Fruit fly (Drosophila melanogaster) whole organism, prepupa: ENCODE results near the gene Art8.

Experiments used
- Blimp-1 ChIP-seq: fragments of 200-800 bp; sonication (Bioruptor generic); optimal IDR thresholded peaks from 3 replicates; lab custom pipeline; 2017; ENCODE audit warnings: missing biosample characterization, missing genetic modification characterization, mild to moderate bottlenecking, moderate library complexity, missing genetic modification reagents
- CG10669 ChIP-seq: fragments of 200-800 bp; sonication (Bioruptor generic); optimal IDR thresholded peaks from 3 replicates; lab custom pipeline; 2018; ENCODE audit warnings: missing biosample characterization, mild to moderate bottlenecking, missing genetic modification characterization, moderate library complexity
- CG11294 ChIP-seq: fragments of 200-800 bp; sonication (Bioruptor generic); IDR thresholded peaks from 2 replicates; pipeline ENCODE4 v1.3.6; 2022; ENCODE audit warnings: missing biosample characterization, missing genetic modification characterization
- CG11762 ChIP-seq: fragments of 200-800 bp; sonication (Bioruptor generic); optimal IDR thresholded peaks from 3 replicates; lab custom pipeline; 2016; ENCODE audit warnings: missing biosample characterization, missing genetic modification characterization; ENCODE audit not compliant: insufficient read depth
- CG11902 ChIP-seq: fragments of 200-800 bp; sonication (Bioruptor generic); optimal IDR thresholded peaks from 3 replicates; lab custom pipeline; 2016; ENCODE audit warnings: missing biosample characterization, missing genetic modification characterization
- CG15336 ChIP-seq: fragments of 200-800 bp; sonication (Bioruptor generic); IDR thresholded peaks from 2 replicates; pipeline ENCODE4 v1.3.6; 2022; ENCODE audit warnings: missing biosample characterization, missing genetic modification characterization
- CG1621 ChIP-seq: fragments of 200-800 bp; sonication (Bioruptor generic); optimal IDR thresholded peaks from 3 replicates; lab custom pipeline; 2018; ENCODE audit warnings: missing biosample characterization, mild to moderate bottlenecking, missing genetic modification characterization
- CG3032 ChIP-seq: fragments of 200-800 bp; optimal IDR thresholded peaks from 2 replicates; lab custom pipeline; 2019; ENCODE audit warnings: missing biosample characterization, mild to moderate bottlenecking, missing genetic modification characterization, moderate library complexity
- CG32006 ChIP-seq: fragments of 200-800 bp; sonication (Bioruptor generic); optimal IDR thresholded peaks from 3 replicates; lab custom pipeline; 2017; ENCODE audit warnings: missing biosample characterization, mild to moderate bottlenecking, missing genetic modification characterization
- CG34406 ChIP-seq: fragments of 200-800 bp; sonication (Bioruptor generic); optimal IDR thresholded peaks from 3 replicates; lab custom pipeline; 2016; ENCODE audit warnings: missing biosample characterization, missing genetic modification characterization
- CG6163 ChIP-seq: fragments of 200-800 bp; sonication (Bioruptor generic); IDR thresholded peaks from 3 replicates; pipeline ENCODE4 v1.3.6; 2022; ENCODE audit warnings: missing biosample characterization, missing genetic modification characterization
- CG6276 ChIP-seq: fragments of 200-800 bp; sonication (Bioruptor generic); optimal IDR thresholded peaks from 2 replicates; lab custom pipeline; 2017; ENCODE audit warnings: missing biosample characterization, mild to moderate bottlenecking, missing genetic modification characterization
- CG6808 ChIP-seq: fragments of 200-800 bp; sonication (Bioruptor generic); optimal IDR thresholded peaks from 3 replicates; lab custom pipeline; 2017; ENCODE audit warnings: missing biosample characterization, missing genetic modification characterization, mild to moderate bottlenecking, moderate library complexity, missing genetic modification reagents
- CG6854 ChIP-seq: fragments of 200-800 bp; sonication (Bioruptor generic); optimal IDR thresholded peaks from 2 replicates; lab custom pipeline; 2017; ENCODE audit warnings: missing biosample characterization, mild to moderate bottlenecking, missing genetic modification characterization
- CG8119 ChIP-seq: fragments of 200-800 bp; sonication (Bioruptor generic); IDR thresholded peaks from 3 replicates; pipeline ENCODE4 v1.3.6; 2022; ENCODE audit warnings: missing biosample characterization, missing genetic modification characterization
- CG8319 ChIP-seq: fragments of 200-800 bp; sonication (Bioruptor generic); optimal IDR thresholded peaks from 3 replicates; lab custom pipeline; 2016; ENCODE audit warnings: missing biosample characterization, missing genetic modification characterization
- CG8632 ChIP-seq: fragments of 200-800 bp; sonication (Bioruptor generic); optimal IDR thresholded peaks from 3 replicates; lab custom pipeline; 2016; ENCODE audit warnings: missing biosample characterization, missing genetic modification characterization
- CG9139 ChIP-seq: fragments of 200-800 bp; sonication (Bioruptor generic); optimal IDR thresholded peaks from 3 replicates; lab custom pipeline; 2017; ENCODE audit warnings: missing biosample characterization, mild to moderate bottlenecking, missing genetic modification characterization
- Eip75B ChIP-seq: fragments of 200-800 bp; sonication (Bioruptor generic); optimal IDR thresholded peaks from 3 replicates; lab custom pipeline; 2016; ENCODE audit warnings: missing biosample characterization, missing genetic modification characterization
- Eip78C ChIP-seq: fragments of 200-800 bp; sonication (Bioruptor generic); peaks from one replicate; lab custom pipeline; 2016; ENCODE audit warnings: missing biosample characterization, missing genetic modification characterization
- Ets21C ChIP-seq: fragments of 200-800 bp; sonication (Bioruptor generic); optimal IDR thresholded peaks from 3 replicates; lab custom pipeline; 2016; ENCODE audit warnings: missing biosample characterization, missing genetic modification characterization
- Ets96B ChIP-seq: fragments of 200-800 bp; optimal IDR thresholded peaks from 2 replicates; lab custom pipeline; 2019; ENCODE audit warnings: missing biosample characterization, mild to moderate bottlenecking, missing genetic modification characterization, moderate library complexity
- Gug ChIP-seq: fragments of 200-800 bp; sonication (Bioruptor generic); IDR thresholded peaks from 2 replicates; pipeline ENCODE4 v1.3.6; 2022; ENCODE audit warnings: missing biosample characterization, missing genetic modification characterization
- Hr38 ChIP-seq: sonication (Bioruptor generic); optimal IDR thresholded peaks from 2 replicates; lab custom pipeline; 2016; ENCODE audit warnings: missing biosample characterization, missing genetic modification characterization
- Hr39 ChIP-seq: fragments of 200-800 bp; sonication (Bioruptor generic); optimal IDR thresholded peaks from 2 replicates; lab custom pipeline; 2016; ENCODE audit warnings: missing biosample characterization, missing genetic modification characterization
- Hr4 ChIP-seq: fragments of 200-800 bp; sonication (Bioruptor generic); optimal IDR thresholded peaks from 3 replicates; lab custom pipeline; 2016; ENCODE audit warnings: missing biosample characterization, missing genetic modification characterization
- Lpt ChIP-seq: fragments of 200-800 bp; sonication (Bioruptor generic); optimal IDR thresholded peaks from 3 replicates; lab custom pipeline; 2016; ENCODE audit warnings: missing biosample characterization, missing genetic modification characterization
- Smox ChIP-seq: fragments of 200-800 bp; sonication (Bioruptor generic); optimal IDR thresholded peaks from 3 replicates; lab custom pipeline; 2016; ENCODE audit warnings: missing biosample characterization, missing genetic modification characterization
- Sox102F ChIP-seq: fragments of 200-800 bp; sonication (Bioruptor generic); optimal IDR thresholded peaks from 2 replicates; lab custom pipeline; 2016; ENCODE audit warnings: missing biosample characterization, mild to moderate bottlenecking, missing genetic modification characterization
- acj6 ChIP-seq: fragments of 200-800 bp; sonication (Bioruptor generic); optimal IDR thresholded peaks from 3 replicates; lab custom pipeline; 2016; ENCODE audit warnings: missing biosample characterization, missing genetic modification characterization
- cyc ChIP-seq: fragments of 200-800 bp; sonication (Bioruptor generic); optimal IDR thresholded peaks from 3 replicates; lab custom pipeline; 2016; ENCODE audit warnings: missing biosample characterization, missing genetic modification characterization
- dac ChIP-seq: fragments of 200-800 bp; sonication (Bioruptor generic); optimal IDR thresholded peaks from 2 replicates; lab custom pipeline; 2017; ENCODE audit warnings: missing biosample characterization, mild to moderate bottlenecking, missing genetic modification characterization
- dsx ChIP-seq: fragments of 200-800 bp; optimal IDR thresholded peaks from 3 replicates; lab custom pipeline; 2019; ENCODE audit warnings: missing biosample characterization, mild to moderate bottlenecking, missing genetic modification characterization, moderate library complexity; ENCODE audit not compliant: poor library complexity, severe bottlenecking
- eg ChIP-seq: fragments of 200-800 bp; sonication (Bioruptor generic); IDR thresholded peaks from 3 replicates; pipeline ENCODE4 v1.3.6; 2022; ENCODE audit warnings: missing biosample characterization, missing genetic modification characterization
- fd59A ChIP-seq: fragments of 200-800 bp; sonication (Bioruptor generic); optimal IDR thresholded peaks from 2 replicates; lab custom pipeline; 2017; ENCODE audit warnings: missing biosample characterization, mild to moderate bottlenecking, missing genetic modification characterization, missing genetic modification reagents
- fkh ChIP-seq: fragments of 200-800 bp; sonication (Bioruptor generic); optimal IDR thresholded peaks from 3 replicates; lab custom pipeline; 2017; ENCODE audit warnings: missing biosample characterization, mild to moderate bottlenecking, missing genetic modification characterization, moderate library complexity
- lz ChIP-seq: fragments of 200-800 bp; sonication (Bioruptor generic); optimal IDR thresholded peaks from 3 replicates; lab custom pipeline; 2016; ENCODE audit warnings: missing biosample characterization, missing genetic modification characterization
- net ChIP-seq: fragments of 200-800 bp; sonication (Bioruptor generic); optimal IDR thresholded peaks from 3 replicates; lab custom pipeline; 2016; ENCODE audit warnings: missing biosample characterization, missing genetic modification characterization
- pdm3 ChIP-seq: fragments of 200-800 bp; sonication (Bioruptor generic); optimal IDR thresholded peaks from 3 replicates; lab custom pipeline; 2016; ENCODE audit warnings: missing biosample characterization, missing genetic modification characterization
- salr ChIP-seq, 2 experiments: fragments of 200-800 bp; sonication (Bioruptor generic); optimal IDR thresholded peaks; 3 replicates each; lab custom pipeline; 2016 to 2018; ENCODE audit warnings: missing biosample characterization in 2 of 2, missing genetic modification characterization in 2 of 2, mild to moderate bottlenecking in 1 of 2
- ss ChIP-seq, 2 experiments: fragments of 200-800 bp; sonication (Bioruptor generic); optimal IDR thresholded peaks; 2 replicates in 1 of 2; 3 replicates in 1 of 2; lab custom pipeline; 2017 to 2018; ENCODE audit warnings: mild to moderate bottlenecking in 2 of 2, missing biosample characterization in 2 of 2, missing genetic modification characterization in 2 of 2, moderate library complexity in 1 of 2
- svp ChIP-seq: fragments of 200-800 bp; sonication (Bioruptor generic); peaks from one replicate; lab custom pipeline; 2016; ENCODE audit warnings: missing biosample characterization, missing genetic modification characterization
- vri ChIP-seq: fragments of 200-800 bp; sonication (Bioruptor generic); optimal IDR thresholded peaks from 3 replicates; lab custom pipeline; 2016; ENCODE audit warnings: missing biosample characterization, mild to moderate bottlenecking, missing genetic modification characterization

The Art8 gene

dm6 chr2L:11044678-11045466 is 34.0 kb upstream of the Art8 start (continued):
- TF ChIP-seq Ets21C (GFP tag; lab: Kevin White, UChicago): peak; percentile 69
- TF ChIP-seq CG6808 (GFP tag; lab: Kevin White, UChicago): peak; percentile 53
- peak; percentile 82 for TF ChIP-seq Sox102F (GFP tag; lab: Kevin White, UChicago)
- TF ChIP-seq Gug (GFP tag; lab: Robert Waterston, UW): peak; percentile 51
- TF ChIP-seq Lpt (GFP tag; lab: Kevin White, UChicago): peak; percentile 66
- no peak; the same call in 1 of the 2 replicates for TF ChIP-seq CG11294 (GFP tag; lab: Robert Waterston, UW)
- TF ChIP-seq CG11762: peak; percentile 41
- TF ChIP-seq CG6854 (GFP tag; lab: Kevin White, UChicago): no peak
- peak; percentile 68 for TF ChIP-seq CG6276
- no peak for TF ChIP-seq CG9139 (GFP tag; lab: Kevin White, UChicago)
- no peak for TF ChIP-seq dac
- peak; percentile 6 for TF ChIP-seq CG10669
- no peak for TF ChIP-seq fd59A (GFP tag; lab: Kevin White, UChicago)
- TF ChIP-seq CG34406 (GFP tag; lab: Kevin White, UChicago): peak; percentile 75
- TF ChIP-seq salr (GFP tag; optimal IDR thresholded peaks at IDR 0.05; lab: Kevin White, UChicago): peak in 1 of 2 experiments; percentile 37
- peak; percentile 44 to 61 for TF ChIP-seq ss (GFP tag; optimal IDR thresholded peaks at IDR 0.05; lab: Kevin White, UChicago)
- peak; percentile 75 for TF ChIP-seq CG32006 (GFP tag; lab: Kevin White, UChicago)
- peak; percentile 32 for TF ChIP-seq Eip75B (GFP tag; lab: Kevin White, UChicago)
- peak; percentile 79 for TF ChIP-seq acj6
- peak; percentile 69 for TF ChIP-seq lz (GFP tag; lab: Kevin White, UChicago)
- peak; percentile 35 for TF ChIP-seq Ets96B (tag; lab: Kevin White, UChicago)
- peak; percentile 99 for TF ChIP-seq svp (GFP tag; lab: Kevin White, UChicago)
- no peak for TF ChIP-seq CG8319 (GFP tag; lab: Kevin White, UChicago)
- peak; percentile 52 for TF ChIP-seq net (GFP tag; lab: Kevin White, UChicago)
- TF ChIP-seq cyc (GFP tag; lab: Kevin White, UChicago): peak; percentile 64
- TF ChIP-seq Blimp-1: no peak
- TF ChIP-seq CG6163 (GFP tag; lab: Robert Waterston, UW): peak; percentile 79
- TF ChIP-seq Smox: peak; percentile 85
- TF ChIP-seq CG8119: peak; percentile 83
- peak; percentile 98 for TF ChIP-seq fkh
- TF ChIP-seq Hr4 (GFP tag; lab: Kevin White, UChicago): peak; percentile 41
- peak; percentile 81 for TF ChIP-seq CG15336 (GFP tag; lab: Robert Waterston, UW)
- peak; percentile 49 for TF ChIP-seq CG11902

dm6 chr2L:11041785-11042184 is 30.9 kb upstream of the Art8 start:
- TF ChIP-seq Hr38 (GFP tag; lab: Kevin White, UChicago): no peak
- no peak for TF ChIP-seq Gug (GFP tag; lab: Robert Waterston, UW)
- TF ChIP-seq CG11294 (GFP tag; lab: Robert Waterston, UW): no peak
- peak; percentile 41 for TF ChIP-seq CG15336 (GFP tag; lab: Robert Waterston, UW)
- no peak for TF ChIP-seq Ets96B (tag; lab: Kevin White, UChicago)
- TF ChIP-seq acj6: no peak
- no peak for TF ChIP-seq pdm3 (GFP tag; lab: Kevin White, UChicago)
- TF ChIP-seq ss (GFP tag; optimal IDR thresholded peaks at IDR 0.05; lab: Kevin White, UChicago): no peak
- no peak for TF ChIP-seq CG34406 (GFP tag; lab: Kevin White, UChicago)
- TF ChIP-seq CG6276: peak; percentile 55
- peak; percentile 43; the same call in 1 of the 3 replicates for TF ChIP-seq CG8119
- no peak for TF ChIP-seq dsx (GFP tag; lab: Kevin White, UChicago)
- no peak for TF ChIP-seq CG1621 (tag; lab: Kevin White, UChicago)
- TF ChIP-seq CG3032: no peak
- TF ChIP-seq Eip75B (GFP tag; lab: Kevin White, UChicago): no peak
- no peak for TF ChIP-seq CG8632 (GFP tag; lab: Kevin White, UChicago)
- peak; percentile 53; the same call in 1 of the 3 replicates for TF ChIP-seq eg (GFP tag; lab: Robert Waterston, UW)
- TF ChIP-seq net (GFP tag; lab: Kevin White, UChicago): no peak
- TF ChIP-seq CG32006 (GFP tag; lab: Kevin White, UChicago): peak; percentile 12
- TF ChIP-seq vri (GFP tag; lab: Kevin White, UChicago): no peak
- TF ChIP-seq Hr39 (GFP tag; lab: Kevin White, UChicago): no peak
- TF ChIP-seq Eip78C (GFP tag; lab: Kevin White, UChicago): no peak
- TF ChIP-seq Sox102F (GFP tag; lab: Kevin White, UChicago): no peak
- TF ChIP-seq, all 60 proteins: peak for 5
